In the genomic region with DNA sequence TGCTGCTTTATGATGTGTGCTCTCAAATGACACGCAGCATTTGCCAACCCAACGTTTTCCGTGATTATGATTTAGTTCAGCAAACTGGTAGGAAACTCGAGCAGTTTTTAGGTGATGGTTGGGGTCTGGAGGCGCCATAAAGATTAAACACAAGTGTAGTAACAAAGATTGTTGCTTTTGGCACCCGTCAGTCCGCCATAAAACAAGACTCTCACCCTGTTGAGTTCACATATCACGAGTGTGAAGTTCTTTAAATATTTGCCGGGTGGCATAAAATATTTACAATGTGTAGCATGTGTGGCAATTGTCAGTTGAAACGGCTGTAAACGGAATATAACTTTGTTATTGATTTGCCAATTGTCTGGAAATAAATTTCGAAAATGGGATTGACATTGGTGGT, we compare ENCODE assay signal across 1 fruit fly cellular context.
TF ChIP-seq lines count a peak whose summit lies in the region.

No protein-coding gene starts in this region.

TF ChIP-seq in whole organism, embryonic, 481 proteins besides CTCF, POLR2A, EP300 and RAD21 (continued from another document and continues in another):
- no peak for TF ChIP-seq psq (GFP tag; optimal IDR thresholded peaks at IDR 0.05; lab: Kevin White, UChicago)
- TF ChIP-seq Atf-2 (GFP tag; optimal IDR thresholded peaks at IDR 0.05; lab: Kevin White, UChicago) = no peak
- TF ChIP-seq CG43689 (GFP tag; IDR thresholded peaks at IDR 0.05; lab: Robert Waterston, UW) = no peak
- TF ChIP-seq CG6272 (GFP tag; IDR thresholded peaks at IDR 0.05; lab: Robert Waterston, UW) = no peak
- TF ChIP-seq fd102C (GFP tag; optimal IDR thresholded peaks at IDR 0.05; lab: Kevin White, UChicago) = no peak
- no peak for TF ChIP-seq tio (GFP tag; optimal IDR thresholded peaks at IDR 0.05; lab: Kevin White, UChicago)
- no peak for TF ChIP-seq CG4424 (GFP tag; optimal IDR thresholded peaks at IDR 0.05; lab: Kevin White, UChicago)
- TF ChIP-seq CG18619 (GFP tag; optimal IDR thresholded peaks at IDR 0.05; lab: Kevin White, UChicago) = peak; percentile 15
- TF ChIP-seq lilli (GFP tag; optimal IDR thresholded peaks at IDR 0.05; lab: Kevin White, UChicago) = no peak
- TF ChIP-seq CG10267 (tag; optimal IDR thresholded peaks at IDR 0.05; lab: Kevin White, UChicago) = no peak
- TF ChIP-seq lmd (GFP tag; IDR thresholded peaks at IDR 0.05; lab: Robert Waterston, UW) = no peak
- no peak for TF ChIP-seq hb (GFP tag; IDR thresholded peaks at IDR 0.05; lab: Robert Waterston, UW; ENCODE audit: partially characterized antibody)
- no peak for TF ChIP-seq CG18476 (GFP tag; optimal IDR thresholded peaks at IDR 0.05; lab: Kevin White, UChicago)
- TF ChIP-seq croc (GFP tag; conservative IDR thresholded peaks at IDR 0.05; lab: Robert Waterston, UW) = no peak
- no peak for TF ChIP-seq Mrtf (GFP tag; IDR thresholded peaks at IDR 0.05; lab: Robert Waterston, UW)
- TF ChIP-seq danr (GFP tag; IDR thresholded peaks at IDR 0.05; lab: Robert Waterston, UW) = no peak
- no peak for TF ChIP-seq sqz (GFP tag; optimal IDR thresholded peaks at IDR 0.05; lab: Kevin White, UChicago)
- TF ChIP-seq Hmr (GFP tag; optimal IDR thresholded peaks at IDR 0.05; lab: Kevin White, UChicago) = peak; percentile 61
- TF ChIP-seq CG6854 (GFP tag; optimal IDR thresholded peaks at IDR 0.05; lab: Kevin White, UChicago) = no peak
- TF ChIP-seq CG13894 (tag; optimal IDR thresholded peaks at IDR 0.05; lab: Kevin White, UChicago) = no peak
- no peak for TF ChIP-seq NK7.1 (GFP tag; optimal IDR thresholded peaks at IDR 0.05; lab: Kevin White, UChicago)
- no peak for TF ChIP-seq pita (GFP tag; optimal IDR thresholded peaks at IDR 0.05; lab: Kevin White, UChicago)
- no peak for TF ChIP-seq her (GFP tag; optimal IDR thresholded peaks at IDR 0.05; lab: Kevin White, UChicago)
- peak; percentile 21 for TF ChIP-seq wek (GFP tag; optimal IDR thresholded peaks at IDR 0.05; lab: Kevin White, UChicago)
- no peak for TF ChIP-seq phol (tag; optimal IDR thresholded peaks at IDR 0.05; lab: Kevin White, UChicago)
- TF ChIP-seq pan (optimal IDR thresholded peaks at IDR 0.05; lab: Kevin White, UChicago) = no peak
- no peak for TF ChIP-seq pan (GFP tag; optimal IDR thresholded peaks at IDR 0.05 in 1 of 2, IDR thresholded peaks at IDR 0.05 in 1 of 2)
- no peak for TF ChIP-seq CG4820 (GFP tag; optimal IDR thresholded peaks at IDR 0.05; lab: Kevin White, UChicago)
- peak; percentile 5 for TF ChIP-seq CG8281 (tag; optimal IDR thresholded peaks at IDR 0.05; lab: Kevin White, UChicago)
- no peak for TF ChIP-seq CG4282 (GFP tag; optimal IDR thresholded peaks at IDR 0.05; lab: Kevin White, UChicago)
- TF ChIP-seq Meics (GFP tag; optimal IDR thresholded peaks at IDR 0.05; lab: Kevin White, UChicago) = peak; percentile 41
- TF ChIP-seq kay (GFP tag; optimal IDR thresholded peaks at IDR 0.05; lab: Kevin White, UChicago) = no peak
- no peak for TF ChIP-seq ase (GFP tag; IDR thresholded peaks at IDR 0.05; lab: Robert Waterston, UW)
- TF ChIP-seq Dp (GFP tag; optimal IDR thresholded peaks at IDR 0.05; lab: Kevin White, UChicago) = no peak
- TF ChIP-seq Fer3 (tag; optimal IDR thresholded peaks at IDR 0.05; lab: Kevin White, UChicago) = peak; percentile 24
- no peak for TF ChIP-seq Ada2b (GFP tag; IDR thresholded peaks at IDR 0.05; lab: Robert Waterston, UW)
- TF ChIP-seq Lhr (GFP tag; optimal IDR thresholded peaks at IDR 0.05; lab: Kevin White, UChicago) = no peak
- TF ChIP-seq CG32532 (GFP tag; IDR thresholded peaks at IDR 0.05; lab: Robert Waterston, UW) = no peak
- TF ChIP-seq D19B (GFP tag; optimal IDR thresholded peaks at IDR 0.05; lab: Kevin White, UChicago) = no peak
- TF ChIP-seq Med (GFP tag; lab: Kevin White, UChicago) = peak; percentile 79
- TF ChIP-seq Jarid2 (GFP tag; optimal IDR thresholded peaks at IDR 0.05; lab: Kevin White, UChicago) = no peak
- peak; percentile 28 for TF ChIP-seq fd3F (GFP tag; optimal IDR thresholded peaks at IDR 0.05; lab: Kevin White, UChicago)
- TF ChIP-seq CG17612 (GFP tag; IDR thresholded peaks at IDR 0.05; lab: Robert Waterston, UW) = no peak
- TF ChIP-seq CG11085 (GFP tag; IDR thresholded peaks at IDR 0.05; lab: Robert Waterston, UW) = no peak
- no peak for TF ChIP-seq CG16815 (GFP tag; optimal IDR thresholded peaks at IDR 0.05; lab: Kevin White, UChicago)
- no peak for TF ChIP-seq ssp (GFP tag; IDR thresholded peaks at IDR 0.05; lab: Robert Waterston, UW)
- TF ChIP-seq CG15269 (tag; optimal IDR thresholded peaks at IDR 0.05; lab: Kevin White, UChicago) = peak; percentile 33
- peak; percentile 17 for TF ChIP-seq Nf-YC (tag; optimal IDR thresholded peaks at IDR 0.05; lab: Kevin White, UChicago)
- no peak for TF ChIP-seq fd96Cb (tag; optimal IDR thresholded peaks at IDR 0.05; lab: Kevin White, UChicago)
- TF ChIP-seq CG30431 (GFP tag; optimal IDR thresholded peaks at IDR 0.05; lab: Kevin White, UChicago) = no peak
- no peak for TF ChIP-seq D (optimal IDR thresholded peaks at IDR 0.05; lab: Kevin White, UChicago)
- no peak for TF ChIP-seq D (GFP tag; optimal IDR thresholded peaks at IDR 0.05; lab: Kevin White, UChicago)
- TF ChIP-seq Hsf (GFP tag; optimal IDR thresholded peaks at IDR 0.05; lab: Kevin White, UChicago) = no peak
- TF ChIP-seq GATAe (GFP tag; conservative IDR thresholded peaks at IDR 0.05; lab: Robert Waterston, UW) = no peak
- TF ChIP-seq chn (GFP tag; optimal IDR thresholded peaks at IDR 0.05; lab: Kevin White, UChicago) = no peak
- no peak for TF ChIP-seq Dll (GFP tag; IDR thresholded peaks at IDR 0.05; lab: Robert Waterston, UW; ENCODE audit: partially characterized antibody)
- TF ChIP-seq disco-r (GFP tag; optimal IDR thresholded peaks at IDR 0.05; lab: Kevin White, UChicago) = peak; percentile 17
- TF ChIP-seq NfI (GFP tag; optimal IDR thresholded peaks at IDR 0.05; lab: Kevin White, UChicago) = peak; percentile 8
- TF ChIP-seq CG12299 (tag; optimal IDR thresholded peaks at IDR 0.05; lab: Kevin White, UChicago) = no peak
- TF ChIP-seq tgo (GFP tag; IDR thresholded peaks at IDR 0.05; lab: Robert Waterston, UW) = no peak
- TF ChIP-seq CG42726 (GFP tag; IDR thresholded peaks at IDR 0.05; lab: Robert Waterston, UW; ENCODE audit: partially characterized antibody) = no peak
- no peak for TF ChIP-seq Dip3 (GFP tag; optimal IDR thresholded peaks at IDR 0.05; lab: Kevin White, UChicago)
- no peak for TF ChIP-seq CG34376 (GFP tag; optimal IDR thresholded peaks at IDR 0.05; lab: Kevin White, UChicago)
- TF ChIP-seq Poxn (GFP tag; IDR thresholded peaks at IDR 0.05; lab: Robert Waterston, UW) = no peak
- no peak for TF ChIP-seq nom (GFP tag; optimal IDR thresholded peaks at IDR 0.05; lab: Kevin White, UChicago)
- TF ChIP-seq Fer2 (tag; optimal IDR thresholded peaks at IDR 0.05; lab: Kevin White, UChicago) = peak; percentile 9
- TF ChIP-seq CG11456 (GFP tag; IDR thresholded peaks at IDR 0.05; lab: Robert Waterston, UW) = no peak
- TF ChIP-seq CG7987 (GFP tag; optimal IDR thresholded peaks at IDR 0.05; lab: Kevin White, UChicago) = peak; percentile 45
- TF ChIP-seq br (optimal IDR thresholded peaks at IDR 0.05; lab: Kevin White, UChicago) = no peak
- peak; percentile 48 for TF ChIP-seq unpg (GFP tag; optimal IDR thresholded peaks at IDR 0.05; lab: Kevin White, UChicago)
- no peak for TF ChIP-seq ab (GFP tag; optimal IDR thresholded peaks at IDR 0.05; lab: Kevin White, UChicago)
- TF ChIP-seq seq (GFP tag; IDR thresholded peaks at IDR 0.05; lab: Robert Waterston, UW) = no peak
- TF ChIP-seq ind (GFP tag; optimal IDR thresholded peaks at IDR 0.05; lab: Kevin White, UChicago) = no peak
- TF ChIP-seq twi (tag; optimal IDR thresholded peaks at IDR 0.05; lab: Kevin White, UChicago) = peak; percentile 35
- TF ChIP-seq sna (GFP tag; IDR thresholded peaks at IDR 0.05; lab: Robert Waterston, UW; ENCODE audit: partially characterized antibody) = no peak
- TF ChIP-seq tx (GFP tag; optimal IDR thresholded peaks at IDR 0.05; lab: Kevin White, UChicago) = no peak
- TF ChIP-seq CG17829 (tag; optimal IDR thresholded peaks at IDR 0.05; lab: Kevin White, UChicago) = no peak
- peak; percentile 27 for TF ChIP-seq ATbp (GFP tag; optimal IDR thresholded peaks at IDR 0.05; lab: Kevin White, UChicago)
- TF ChIP-seq emc (GFP tag; optimal IDR thresholded peaks at IDR 0.05; lab: Kevin White, UChicago) = no peak
- TF ChIP-seq CG14710 (tag; optimal IDR thresholded peaks at IDR 0.05; lab: Kevin White, UChicago) = no peak
- TF ChIP-seq cad (GFP tag; optimal IDR thresholded peaks at IDR 0.05; lab: Kevin White, UChicago) = no peak
- no peak for TF ChIP-seq ranshi (GFP tag; IDR thresholded peaks at IDR 0.05; lab: Robert Waterston, UW)
- no peak for TF ChIP-seq repo (GFP tag; optimal IDR thresholded peaks at IDR 0.05; lab: Kevin White, UChicago)
- no peak for TF ChIP-seq ro (GFP tag; IDR thresholded peaks at IDR 0.05; lab: Robert Waterston, UW)
- TF ChIP-seq CG17385 (GFP tag; optimal IDR thresholded peaks at IDR 0.05; lab: Kevin White, UChicago) = no peak
- no peak for TF ChIP-seq btn (GFP tag; optimal IDR thresholded peaks at IDR 0.05; lab: Kevin White, UChicago)
- TF ChIP-seq CG11695 (GFP tag; IDR thresholded peaks at IDR 0.05; lab: Robert Waterston, UW) = no peak
- no peak for TF ChIP-seq Lim3 (GFP tag; IDR thresholded peaks at IDR 0.05; lab: Robert Waterston, UW)
- no peak for TF ChIP-seq Bgb (GFP tag; IDR thresholded peaks at IDR 0.05; lab: Robert Waterston, UW; ENCODE audit: partially characterized antibody)
- TF ChIP-seq CG4730 (GFP tag; IDR thresholded peaks at IDR 0.05; lab: Robert Waterston, UW) = no peak
- TF ChIP-seq BtbVII (GFP tag; optimal IDR thresholded peaks at IDR 0.05; lab: Kevin White, UChicago) = peak; percentile 54
- TF ChIP-seq CG2116 (GFP tag; optimal IDR thresholded peaks at IDR 0.05; lab: Kevin White, UChicago) = no peak
- TF ChIP-seq CG6254 (GFP tag; optimal IDR thresholded peaks at IDR 0.05; lab: Kevin White, UChicago) = no peak
- TF ChIP-seq Pdp1 (GFP tag; optimal IDR thresholded peaks at IDR 0.05; lab: Kevin White, UChicago) = no peak
- TF ChIP-seq CG6654 (GFP tag; optimal IDR thresholded peaks at IDR 0.05; lab: Kevin White, UChicago) = no peak
- TF ChIP-seq sens (GFP tag; lab: Kevin White, UChicago) = no peak
- TF ChIP-seq Opbp (GFP tag; IDR thresholded peaks at IDR 0.05; lab: Robert Waterston, UW; ENCODE audit: partially characterized antibody) = no peak
- no peak for TF ChIP-seq CG5245 (GFP tag; optimal IDR thresholded peaks at IDR 0.05; lab: Kevin White, UChicago)
- no peak for TF ChIP-seq MBD-R2 (GFP tag; IDR thresholded peaks at IDR 0.05; lab: Robert Waterston, UW)
- no peak for TF ChIP-seq Sin3A (optimal IDR thresholded peaks at IDR 0.05; lab: Kevin White, UChicago)
- TF ChIP-seq esg (GFP tag; conservative IDR thresholded peaks at IDR 0.05; lab: Robert Waterston, UW) = no peak
- no peak for TF ChIP-seq NC2α (GFP tag; optimal IDR thresholded peaks at IDR 0.05; lab: Kevin White, UChicago)
- TF ChIP-seq CkIIα-i1 (GFP tag; IDR thresholded peaks at IDR 0.05; lab: Robert Waterston, UW) = no peak
- no peak for TF ChIP-seq Deaf1 (tag; optimal IDR thresholded peaks at IDR 0.05; lab: Kevin White, UChicago)
- peak; percentile 2 for TF ChIP-seq CrebB (tag; optimal IDR thresholded peaks at IDR 0.05; lab: Kevin White, UChicago)
- TF ChIP-seq bcd (GFP tag; optimal IDR thresholded peaks at IDR 0.05; lab: Kevin White, UChicago) = no peak
- no peak for TF ChIP-seq Bdp1 (GFP tag; optimal IDR thresholded peaks at IDR 0.05; lab: Kevin White, UChicago)
- no peak for TF ChIP-seq jigr1 (GFP tag; IDR thresholded peaks at IDR 0.05; lab: Robert Waterston, UW)
- peak; percentile 31 for TF ChIP-seq sd (tag; optimal IDR thresholded peaks at IDR 0.05; lab: Kevin White, UChicago)
- TF ChIP-seq CG11504 (tag; optimal IDR thresholded peaks at IDR 0.05; lab: Kevin White, UChicago) = peak; percentile 20
- peak; percentile 19 for TF ChIP-seq CG12769 (tag; optimal IDR thresholded peaks at IDR 0.05; lab: Kevin White, UChicago)
- no peak for TF ChIP-seq tin (GFP tag; optimal IDR thresholded peaks at IDR 0.05; lab: Kevin White, UChicago)
- TF ChIP-seq CG10979 (tag; optimal IDR thresholded peaks at IDR 0.05; lab: Kevin White, UChicago) = no peak
- TF ChIP-seq CG3281 (GFP tag; optimal IDR thresholded peaks at IDR 0.05; lab: Kevin White, UChicago) = no peak
- no peak for TF ChIP-seq CG17186 (GFP tag; optimal IDR thresholded peaks at IDR 0.05; lab: Kevin White, UChicago)
- TF ChIP-seq Usf (GFP tag; optimal IDR thresholded peaks at IDR 0.05; lab: Kevin White, UChicago) = no peak
- TF ChIP-seq tna (GFP tag; IDR thresholded peaks at IDR 0.05; lab: Robert Waterston, UW; ENCODE audit: partially characterized antibody) = no peak
- no peak for TF ChIP-seq inv (GFP tag; IDR thresholded peaks at IDR 0.05; lab: Robert Waterston, UW; ENCODE audit: partially characterized antibody)
- TF ChIP-seq eyg (GFP tag; optimal IDR thresholded peaks at IDR 0.05; lab: Kevin White, UChicago) = no peak
- TF ChIP-seq CG9876 (GFP tag; optimal IDR thresholded peaks at IDR 0.05; lab: Kevin White, UChicago) = no peak
- peak; percentile 35 for TF ChIP-seq gem (tag; optimal IDR thresholded peaks at IDR 0.05; lab: Kevin White, UChicago)
- no peak for TF ChIP-seq CG10543 (GFP tag; optimal IDR thresholded peaks at IDR 0.05; lab: Kevin White, UChicago)
- no peak for TF ChIP-seq Xrp1 (GFP tag; IDR thresholded peaks at IDR 0.05; lab: Robert Waterston, UW)
- no peak for TF ChIP-seq Myb (GFP tag; optimal IDR thresholded peaks at IDR 0.05; lab: Kevin White, UChicago)
- TF ChIP-seq Dbx (GFP tag; IDR thresholded peaks at IDR 0.05; lab: Robert Waterston, UW) = no peak
- no peak for TF ChIP-seq CG10274 (GFP tag; optimal IDR thresholded peaks at IDR 0.05; lab: Kevin White, UChicago)
- TF ChIP-seq Atf6 (GFP tag; IDR thresholded peaks at IDR 0.05; lab: Robert Waterston, UW) = 0 out of 2 replicates have a peak, but pooled peaks have one; percentile 11
- TF ChIP-seq Chrac-16 (GFP tag; optimal IDR thresholded peaks at IDR 0.05; lab: Kevin White, UChicago) = no peak
- TF ChIP-seq CG12155 (GFP tag; optimal IDR thresholded peaks at IDR 0.05; lab: Kevin White, UChicago) = no peak
- no peak for TF ChIP-seq toy (GFP tag; IDR thresholded peaks at IDR 0.05; lab: Robert Waterston, UW)
- TF ChIP-seq CG3726 (GFP tag; IDR thresholded peaks at IDR 0.05; lab: Robert Waterston, UW) = no peak
- no peak for TF ChIP-seq CG33557 (GFP tag; optimal IDR thresholded peaks at IDR 0.05; lab: Kevin White, UChicago)
- no peak for TF ChIP-seq pho (GFP tag; optimal IDR thresholded peaks at IDR 0.05; lab: Kevin White, UChicago)
- TF ChIP-seq bbx (GFP tag; IDR thresholded peaks at IDR 0.05; lab: Robert Waterston, UW; ENCODE audit: partially characterized antibody) = no peak
- TF ChIP-seq cato (GFP tag; optimal IDR thresholded peaks at IDR 0.05; lab: Kevin White, UChicago; ENCODE audit: borderline replicate concordance) = no peak
